Fruit fly (Drosophila melanogaster) whole organism, embryonic: ENCODE measurements around the gene Cap-D3.

Source experiments
- Aef1 ChIP-seq: fragments of 200-800 bp; sonication (Bioruptor generic); IDR thresholded peaks from 3 replicates; pipeline ENCODE4 v1.3.6; 2022; ENCODE audit warnings: missing biosample characterization, missing genetic modification characterization
- Bdp1 ChIP-seq: fragments of 200-800 bp; sonication (Bioruptor generic); optimal IDR thresholded peaks from 3 replicates; lab custom pipeline; 2016; ENCODE audit warnings: missing biosample characterization, missing genetic modification characterization
- CG10321 ChIP-seq: fragments of 200-800 bp; sonication (Bioruptor generic); IDR thresholded peaks from 2 replicates; pipeline ENCODE4 v1.3.6; 2022; ENCODE audit warnings: missing biosample characterization, missing genetic modification characterization
- CG10462 ChIP-seq: fragments of 200-800 bp; sonication (Bioruptor generic); optimal IDR thresholded peaks from 2 replicates; lab custom pipeline; 2016; ENCODE audit warnings: missing biosample characterization, missing genetic modification characterization
- CG10979 ChIP-seq: fragments of 200-800 bp; sonication (Bioruptor generic); optimal IDR thresholded peaks from 2 replicates; lab custom pipeline; 2018; ENCODE audit warnings: missing biosample characterization, mild to moderate bottlenecking, missing genetic modification characterization, moderate library complexity
- CG11696 ChIP-seq: fragments of 200-800 bp; sonication (Bioruptor generic); IDR thresholded peaks from 2 replicates; pipeline ENCODE4 v1.3.6; 2022; ENCODE audit warnings: missing biosample characterization, missing genetic modification characterization
- CG11723 ChIP-seq: fragments of 200-800 bp; sonication (Bioruptor generic); optimal IDR thresholded peaks from 2 replicates; lab custom pipeline; 2017; ENCODE audit warnings: missing biosample characterization, mild to moderate bottlenecking, missing genetic modification characterization
- CG12942 ChIP-seq: fragments of 200-800 bp; sonication (Bioruptor generic); optimal IDR thresholded peaks from 3 replicates; lab custom pipeline; 2016; ENCODE audit warnings: missing biosample characterization, missing genetic modification characterization
- CG14050 ChIP-seq: fragments of 200-800 bp; sonication (Bioruptor generic); IDR thresholded peaks from 3 replicates; pipeline ENCODE4 v1.3.6; 2022; ENCODE audit warnings: missing biosample characterization, missing genetic modification characterization
- CG3065 ChIP-seq: fragments of 200-800 bp; sonication (Bioruptor generic); optimal IDR thresholded peaks from 2 replicates; lab custom pipeline; 2016; ENCODE audit warnings: missing biosample characterization, missing genetic modification characterization
- CG4328 ChIP-seq: fragments of 200-800 bp; sonication (Bioruptor generic); optimal IDR thresholded peaks from 3 replicates; lab custom pipeline; 2017; ENCODE audit warnings: missing biosample characterization, missing genetic modification reagents, missing genetic modification characterization
- CG4404 ChIP-seq: fragments of 200-800 bp; sonication (Bioruptor generic); IDR thresholded peaks from 2 replicates; pipeline ENCODE4 v1.3.6; 2022; ENCODE audit warnings: missing biosample characterization, missing genetic modification characterization
- CG7357 ChIP-seq: fragments of 200-800 bp; sonication (Bioruptor generic); IDR thresholded peaks from 3 replicates; pipeline ENCODE4 v1.3.6; 2022; ENCODE audit warnings: missing biosample characterization, missing genetic modification characterization
- CG7556 ChIP-seq: fragments of 200-800 bp; sonication (Bioruptor generic); optimal IDR thresholded peaks from 2 replicates; lab custom pipeline; 2017; ENCODE audit warnings: missing biosample characterization, mild to moderate bottlenecking, missing genetic modification characterization
- CG7839 ChIP-seq: fragments of 200-800 bp; sonication (Bioruptor generic); optimal IDR thresholded peaks from 3 replicates; lab custom pipeline; 2018; ENCODE audit warnings: missing biosample characterization, mild to moderate bottlenecking, missing genetic modification characterization, moderate library complexity
- CG7963 ChIP-seq: fragments of 200-800 bp; sonication (Bioruptor generic); IDR thresholded peaks from 3 replicates; pipeline ENCODE4 v1.3.6; 2022; ENCODE audit warnings: missing biosample characterization, missing genetic modification characterization; ENCODE audit not compliant: partially characterized antibody
- CG8290 ChIP-seq, 3 experiments: fragments of 200-800 bp; sonication (Bioruptor generic); optimal IDR thresholded peaks; 2 replicates each; lab custom pipeline; 2016 to 2019; ENCODE audit warnings: missing biosample characterization in 3 of 3, missing genetic modification characterization in 3 of 3, mild to moderate bottlenecking in 2 of 3, moderate library complexity in 1 of 3
- CG8359 ChIP-seq: fragments of 200-800 bp; sonication (Bioruptor generic); optimal IDR thresholded peaks from 2 replicates; lab custom pipeline; 2017; ENCODE audit warnings: missing biosample characterization, mild to moderate bottlenecking, missing genetic modification characterization, borderline replicate concordance
- CG8478 ChIP-seq: fragments of >200 bp; optimal IDR thresholded peaks from 2 replicates; lab custom pipeline; 2018
- CG8944 ChIP-seq: fragments of 200-800 bp; sonication (Bioruptor generic); optimal IDR thresholded peaks from 3 replicates; lab custom pipeline; 2016; ENCODE audit warnings: missing biosample characterization, missing genetic modification characterization
- CG9797 ChIP-seq: fragments of 200-800 bp; sonication (Bioruptor generic); optimal IDR thresholded peaks from 3 replicates; lab custom pipeline; 2018; ENCODE audit warnings: missing biosample characterization, mild to moderate bottlenecking, missing genetic modification characterization
- D19A ChIP-seq: fragments of 200-800 bp; optimal IDR thresholded peaks from 3 replicates; lab custom pipeline; 2019; ENCODE audit warnings: missing biosample characterization, mild to moderate bottlenecking, missing genetic modification characterization, moderate library complexity
- H2.0 ChIP-seq: fragments of 200-800 bp; sonication (Bioruptor generic); IDR thresholded peaks from 2 replicates; pipeline ENCODE4 v1.3.6; 2022; ENCODE audit warnings: missing biosample characterization, missing genetic modification characterization
- Hmx ChIP-seq: fragments of 200-800 bp; sonication (Bioruptor generic); optimal IDR thresholded peaks from 2 replicates; lab custom pipeline; 2016; ENCODE audit warnings: missing biosample characterization, missing genetic modification characterization
- Hr78 ChIP-seq, 2 experiments: fragments of 200-800 bp in 1 of 2; fragments of >200 bp in 1 of 2; sonication (Bioruptor generic) in 1 of 2; optimal IDR thresholded peaks; 2 replicates each; lab custom pipeline; 2017 to 2019; ENCODE audit warnings: missing biosample characterization in 2 of 2, missing genetic modification characterization in 2 of 2, mild to moderate bottlenecking in 1 of 2, moderate library complexity in 1 of 2
- Mad ChIP-seq: fragments of 200-800 bp; sonication (Bioruptor generic); optimal IDR thresholded peaks from 2 replicates; lab custom pipeline; 2016; ENCODE audit warnings: missing biosample characterization, missing genetic modification characterization
- Meics ChIP-seq: fragments of 200-800 bp; sonication (Bioruptor generic); optimal IDR thresholded peaks from 2 replicates; lab custom pipeline; 2017; ENCODE audit warnings: missing biosample characterization, mild to moderate bottlenecking, missing genetic modification characterization
- Optix ChIP-seq: fragments of 200-800 bp; sonication (Bioruptor generic); IDR thresholded peaks from 3 replicates; pipeline ENCODE4 v1.3.6; 2022; ENCODE audit warnings: missing biosample characterization, missing genetic modification characterization
- Six4 ChIP-seq: fragments of 200-800 bp; sonication (Bioruptor generic); optimal IDR thresholded peaks from 2 replicates; lab custom pipeline; 2016; ENCODE audit warnings: missing biosample characterization, missing genetic modification characterization
- Sox100B ChIP-seq: fragments of 200-800 bp; sonication (Bioruptor generic); optimal IDR thresholded peaks from 3 replicates; lab custom pipeline; 2018; ENCODE audit warnings: missing biosample characterization, mild to moderate bottlenecking, missing genetic modification characterization
- Tbp ChIP-seq: fragments of >200 bp; optimal IDR thresholded peaks from 2 replicates; lab custom pipeline; 2018; ENCODE audit warnings: missing biosample characterization, missing genetic modification characterization
- Trl ChIP-seq, 3 experiments: fragments of >200 bp in 2 of 3; fragments of 200-800 bp in 1 of 3; sonication (Bioruptor generic) in 1 of 3; optimal IDR thresholded peaks; 2 replicates in 1 of 3; 3 replicates in 2 of 3; lab custom pipeline; 2016 to 2017; ENCODE audit warnings: missing biosample characterization in 1 of 3, missing genetic modification characterization in 1 of 3
- al ChIP-seq: fragments of 200-800 bp; sonication (Bioruptor generic); IDR thresholded peaks from 2 replicates; pipeline ENCODE4 v1.3.6; 2022; ENCODE audit warnings: missing biosample characterization, missing genetic modification characterization
- cad ChIP-seq: fragments of >200 bp; optimal IDR thresholded peaks from 2 replicates; lab custom pipeline; 2017; ENCODE audit warnings: missing biosample characterization, missing genetic modification characterization
- cato ChIP-seq: fragments of 200-800 bp; sonication (Bioruptor generic); optimal IDR thresholded peaks from 2 replicates; lab custom pipeline; 2016; ENCODE audit warnings: missing biosample characterization, missing genetic modification characterization, borderline replicate concordance
- ci ChIP-seq: fragments of 200-800 bp; sonication (Bioruptor generic); IDR thresholded peaks from 3 replicates; pipeline ENCODE4 v1.3.6; 2022; ENCODE audit warnings: missing biosample characterization, missing genetic modification characterization
- crc ChIP-seq: fragments of 200-800 bp; sonication (Bioruptor generic); optimal IDR thresholded peaks from 2 replicates; lab custom pipeline; 2016; ENCODE audit warnings: missing biosample characterization, missing genetic modification characterization
- dmrt99B ChIP-seq: fragments of 200-800 bp; sonication (Bioruptor generic); optimal IDR thresholded peaks from 2 replicates; lab custom pipeline; 2018; ENCODE audit warnings: missing biosample characterization, mild to moderate bottlenecking, missing genetic modification characterization, moderate library complexity
- gcm2 ChIP-seq: fragments of 200-800 bp; sonication (Bioruptor generic); optimal IDR thresholded peaks from 2 replicates; lab custom pipeline; 2016; ENCODE audit warnings: missing biosample characterization, missing genetic modification characterization
- kah ChIP-seq: fragments of 200-800 bp; sonication (Bioruptor generic); optimal IDR thresholded peaks from 2 replicates; lab custom pipeline; 2018; ENCODE audit warnings: missing biosample characterization, mild to moderate bottlenecking, missing genetic modification characterization
- klu ChIP-seq: fragments of 200-800 bp; sonication (Bioruptor generic); IDR thresholded peaks from 2 replicates; pipeline ENCODE4 v1.3.6; 2022; ENCODE audit warnings: missing biosample characterization, missing genetic modification characterization
- mam ChIP-seq: fragments of 200-800 bp; sonication (Bioruptor generic); optimal IDR thresholded peaks from 3 replicates; lab custom pipeline; 2016; ENCODE audit warnings: missing biosample characterization, missing genetic modification characterization
- nerfin-1 ChIP-seq: fragments of 200-800 bp; sonication (Bioruptor generic); optimal IDR thresholded peaks from 3 replicates; lab custom pipeline; 2019; ENCODE audit warnings: missing biosample characterization, mild to moderate bottlenecking, missing genetic modification characterization, moderate library complexity
- pfk ChIP-seq: fragments of 200-800 bp; sonication (Bioruptor generic); optimal IDR thresholded peaks from 2 replicates; lab custom pipeline; 2018; ENCODE audit warnings: missing biosample characterization, mild to moderate bottlenecking, missing genetic modification characterization, moderate library complexity
- pros ChIP-seq: fragments of 200-800 bp; sonication (Bioruptor generic); optimal IDR thresholded peaks from 3 replicates; lab custom pipeline; 2019; ENCODE audit warnings: missing biosample characterization, mild to moderate bottlenecking, missing genetic modification characterization, moderate library complexity
- slbo ChIP-seq: fragments of 200-800 bp; sonication (Bioruptor generic); IDR thresholded peaks from 2 replicates; pipeline ENCODE4 v1.3.6; 2022; ENCODE audit warnings: missing biosample characterization, missing genetic modification characterization
- so ChIP-seq: fragments of 200-800 bp; sonication (Bioruptor generic); IDR thresholded peaks from 3 replicates; pipeline ENCODE4 v1.3.6; 2022; ENCODE audit warnings: missing biosample characterization, missing genetic modification characterization
- stc ChIP-seq: fragments of 200-800 bp; sonication (Bioruptor generic); IDR thresholded peaks from 2 replicates; pipeline ENCODE4 v1.3.6; 2022; ENCODE audit warnings: missing biosample characterization, missing genetic modification characterization
- tin ChIP-seq: fragments of 200-800 bp; sonication (Bioruptor generic); optimal IDR thresholded peaks from 3 replicates; lab custom pipeline; 2016; ENCODE audit warnings: missing biosample characterization, missing genetic modification characterization
- vnd ChIP-seq: fragments of 200-800 bp; sonication (Bioruptor generic); IDR thresholded peaks from 3 replicates; pipeline ENCODE4 v1.3.6; 2022; ENCODE audit warnings: missing biosample characterization, missing genetic modification characterization; ENCODE audit not compliant: partially characterized antibody

Cap-D3 gene

DNA sequence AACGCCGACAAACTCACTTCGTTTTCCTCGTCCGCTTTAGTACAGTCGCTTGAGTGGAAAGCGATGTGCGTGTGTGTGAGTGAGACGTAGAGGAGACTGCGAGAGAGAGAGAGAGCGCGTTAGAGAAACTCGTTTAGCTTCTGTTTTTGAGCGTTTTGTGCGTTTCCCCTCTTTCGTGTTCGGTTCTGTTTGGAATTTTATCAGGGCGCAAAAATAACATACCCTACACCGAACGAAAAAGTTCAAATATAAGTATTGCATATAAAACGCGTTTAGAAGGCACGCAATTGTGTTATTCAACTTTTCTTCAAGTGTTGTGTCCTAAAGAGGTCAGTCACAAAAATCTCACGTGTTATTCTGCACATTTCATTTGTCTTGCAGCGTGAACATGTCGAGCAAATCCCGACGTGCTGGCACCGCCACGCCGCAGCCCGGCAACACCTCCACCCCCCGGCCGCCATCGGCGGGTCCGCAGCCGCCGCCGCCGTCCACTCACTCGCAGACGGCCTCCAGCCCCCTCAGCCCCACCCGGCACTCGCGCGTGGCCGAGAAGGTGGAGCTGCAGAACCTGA lies 17.3 kb downstream of the Cap-D3 start (continued):
- TF ChIP-seq stc (peak; percentile 27; the same call in 1 of the 2 replicates), slbo (GFP tag; lab: Robert Waterston, UW) (peak; percentile 71), CG11723 (GFP tag; lab: Kevin White, UChicago) (no peak), H2.0 (GFP tag; lab: Robert Waterston, UW) (peak; percentile 42; the same call in 1 of the 2 replicates), pfk (no peak), CG14050 (GFP tag; lab: Robert Waterston, UW) (no peak; the same call in 2 of the 3 replicates), CG4328 (GFP tag; lab: Kevin White, UChicago) (no peak), Mad (GFP tag; lab: Kevin White, UChicago) (no peak), CG10979 (tag; lab: Kevin White, UChicago) (peak; percentile 16), Hmx (GFP tag; lab: Kevin White, UChicago) (no peak), CG7556 (GFP tag; lab: Kevin White, UChicago) (peak; percentile 44), gcm2 (no peak), Aef1 (GFP tag; lab: Robert Waterston, UW) (no peak; the same call in 2 of the 3 replicates), Sox100B (no peak), Trl (optimal IDR thresholded peaks at IDR 0.05; lab: Kevin White, UChicago) (peak; percentile 81 to 90), Trl (GFP tag; optimal IDR thresholded peaks at IDR 0.05; lab: Kevin White, UChicago) (peak; percentile 49), klu (GFP tag; lab: Robert Waterston, UW) (no peak), dmrt99B (tag; lab: Kevin White, UChicago) (no peak), CG8944 (GFP tag; lab: Kevin White, UChicago) (no peak), CG12942 (GFP tag; lab: Kevin White, UChicago) (peak; percentile 40), CG8478 (lab: Kevin White, UChicago) (no peak), nerfin-1 (peak; percentile 26), CG9797 (GFP tag; lab: Kevin White, UChicago) (no peak), CG10321 (GFP tag; lab: Robert Waterston, UW) (no peak), Tbp (no peak), Hr78 (GFP tag; optimal IDR thresholded peaks at IDR 0.05; lab: Kevin White, UChicago) (peak in 1 of 2 experiments; percentile 34), pros (GFP tag; lab: Kevin White, UChicago) (no peak), Meics (GFP tag; lab: Kevin White, UChicago) (peak; percentile 60), ci (GFP tag; lab: Robert Waterston, UW) (peak; percentile 88), vnd (GFP tag; lab: Robert Waterston, UW) (no peak), CG10462 (no peak), CG3065 (GFP tag; lab: Kevin White, UChicago) (no peak), al (peak; percentile 30), CG4404 (GFP tag; lab: Robert Waterston, UW) (0 out of 2 replicates have a peak, but pooled peaks have one; percentile 23), cad (GFP tag; lab: Kevin White, UChicago) (no peak), so (peak; percentile 70; the same call in 1 of the 3 replicates), Six4 (GFP tag; lab: Kevin White, UChicago) (peak; percentile 10), CG8359 (GFP tag; lab: Kevin White, UChicago) (no peak), mam (GFP tag; lab: Kevin White, UChicago) (peak; percentile 64), Bdp1 (GFP tag; lab: Kevin White, UChicago) (no peak), CG8290 (GFP tag; optimal IDR thresholded peaks at IDR 0.05; lab: Kevin White, UChicago) (no peak), CG8290 (tag; optimal IDR thresholded peaks at IDR 0.05; lab: Kevin White, UChicago) (no peak), CG7357 (GFP tag; lab: Robert Waterston, UW) (peak; percentile 31; the same call in 1 of the 3 replicates), D19A (tag; lab: Kevin White, UChicago) (peak; percentile 63), cato (no peak), tin (GFP tag; lab: Kevin White, UChicago) (peak; percentile 38), CG7963 (GFP tag; lab: Robert Waterston, UW) (no peak), CG11696 (GFP tag; lab: Robert Waterston, UW) (0 out of 2 replicates have a peak, but pooled peaks have one; percentile 23), Optix (no peak), crc (GFP tag; lab: Kevin White, UChicago) (no peak), kah (GFP tag; lab: Kevin White, UChicago) (no peak), CG7839 (tag; lab: Kevin White, UChicago) (peak; percentile 54)
